Worm (Caenorhabditis elegans): ENCODE measurements around the gene grl-5.

DNA sequence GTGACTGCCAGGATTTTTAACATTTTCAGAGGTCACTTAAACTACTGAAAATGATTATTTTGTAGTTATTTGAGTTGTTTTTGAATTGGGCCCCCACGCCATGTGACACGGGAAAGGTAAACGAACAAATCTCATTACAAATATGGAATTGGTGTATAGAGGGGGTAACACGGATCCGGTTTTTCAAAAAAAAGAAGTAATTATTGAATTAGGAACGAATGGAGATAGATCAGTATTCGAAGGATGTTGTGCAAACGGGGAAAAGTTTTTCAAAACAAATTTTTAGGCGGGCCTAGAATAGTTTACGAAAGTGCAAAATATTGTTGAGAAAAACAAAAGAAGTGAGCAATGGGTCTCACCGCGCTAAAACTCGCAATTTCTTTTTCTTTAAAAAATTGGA lies 48.0 kb downstream of the grl-5 start, which contains the start of gene F32D1.11:
- TF ChIP-seq unc-62 (GFP tag; optimal IDR thresholded peaks at IDR 0.05), result no peak
- no peak for TF ChIP-seq nhr-76 (tag; optimal IDR thresholded peaks at IDR 0.05)
- no peak for TF ChIP-seq nhr-237 (tag; optimal IDR thresholded peaks at IDR 0.05)
- no peak for TF ChIP-seq nhr-23 (tag; optimal IDR thresholded peaks at IDR 0.05)
